Fruit fly (Drosophila melanogaster) whole organism, pupa: ENCODE measurements around the gene CG13484.

ENCODE experiments used
- CG10348 ChIP-seq: fragments of 200-800 bp; sonication (Bioruptor generic); IDR thresholded peaks from 2 replicates; pipeline ENCODE4 v1.3.6; 2022; ENCODE audit warnings: missing biosample characterization, missing genetic modification characterization
- CG12605 ChIP-seq: fragments of 200-800 bp; sonication (Bioruptor generic); IDR thresholded peaks from 2 replicates; pipeline ENCODE4 v1.3.6; 2022; ENCODE audit warnings: missing biosample characterization, missing genetic modification characterization
- CG13204 ChIP-seq: fragments of 200-800 bp; sonication (Bioruptor generic); optimal IDR thresholded peaks from 2 replicates; lab custom pipeline; 2018; ENCODE audit warnings: missing biosample characterization, mild to moderate bottlenecking, missing genetic modification characterization, moderate library complexity
- CG14655 ChIP-seq: fragments of 200-800 bp; sonication (Bioruptor generic); optimal IDR thresholded peaks from 3 replicates; lab custom pipeline; 2017; ENCODE audit warnings: mild to moderate bottlenecking, missing biosample characterization, missing genetic modification reagents, missing genetic modification characterization
- CG15710 ChIP-seq: fragments of 200-800 bp; sonication (Bioruptor generic); optimal IDR thresholded peaks from 2 replicates; lab custom pipeline; 2018; ENCODE audit warnings: missing biosample characterization, mild to moderate bottlenecking, missing genetic modification characterization, moderate library complexity
- CG17806 ChIP-seq: fragments of 200-800 bp; sonication (Bioruptor generic); optimal IDR thresholded peaks from 2 replicates; lab custom pipeline; 2018; ENCODE audit warnings: missing biosample characterization, mild to moderate bottlenecking, missing genetic modification characterization, moderate library complexity
- CG32121 ChIP-seq: fragments of 200-800 bp; sonication (Bioruptor generic); IDR thresholded peaks from 2 replicates; pipeline ENCODE4 v1.3.6; 2022; ENCODE audit warnings: missing biosample characterization, missing genetic modification characterization
- CG34367 ChIP-seq: fragments of 200-800 bp; sonication (Bioruptor generic); optimal IDR thresholded peaks from 2 replicates; lab custom pipeline; 2018; ENCODE audit warnings: missing biosample characterization, mild to moderate bottlenecking, missing genetic modification characterization
- CG4496 ChIP-seq: fragments of 200-800 bp; sonication (Bioruptor generic); IDR thresholded peaks from 3 replicates; pipeline ENCODE4 v1.3.6; 2022; ENCODE audit warnings: missing biosample characterization, missing genetic modification characterization
- CG8159 ChIP-seq: fragments of 200-800 bp; sonication (Bioruptor generic); optimal IDR thresholded peaks from 3 replicates; lab custom pipeline; 2018; ENCODE audit warnings: missing biosample characterization, mild to moderate bottlenecking, missing genetic modification characterization, moderate library complexity
- CG8301 ChIP-seq: fragments of 200-800 bp; sonication (Bioruptor generic); optimal IDR thresholded peaks from 2 replicates; lab custom pipeline; 2018; ENCODE audit warnings: missing biosample characterization, mild to moderate bottlenecking, missing genetic modification characterization
- CG9948 ChIP-seq: fragments of 200-800 bp; sonication (Bioruptor generic); optimal IDR thresholded peaks from 2 replicates; lab custom pipeline; 2018; ENCODE audit warnings: missing biosample characterization, mild to moderate bottlenecking, missing genetic modification characterization, moderate library complexity
- D1 ChIP-seq: fragments of 200-800 bp; sonication (Bioruptor generic); optimal IDR thresholded peaks from 2 replicates; lab custom pipeline; 2018; ENCODE audit warnings: missing biosample characterization, mild to moderate bottlenecking, missing genetic modification characterization, moderate library complexity
- EcR ChIP-seq: fragments of 200-800 bp; sonication (Bioruptor generic); optimal IDR thresholded peaks from 3 replicates; lab custom pipeline; 2019; ENCODE audit warnings: missing biosample characterization, missing genetic modification characterization, mild to moderate bottlenecking, moderate library complexity, missing genetic modification reagents
- Ets98B ChIP-seq: fragments of 200-800 bp; sonication (Bioruptor generic); IDR thresholded peaks from 2 replicates; pipeline ENCODE4 v1.3.6; 2022; ENCODE audit warnings: missing biosample characterization, missing genetic modification characterization
- Pif1A ChIP-seq: fragments of 200-800 bp; sonication (Bioruptor generic); optimal IDR thresholded peaks from 3 replicates; lab custom pipeline; 2016; ENCODE audit warnings: missing biosample characterization, missing genetic modification characterization
- Pif1B ChIP-seq: fragments of 200-800 bp; sonication (Bioruptor generic); optimal IDR thresholded peaks from 3 replicates; lab custom pipeline; 2016; ENCODE audit warnings: missing biosample characterization, missing genetic modification characterization
- Snoo ChIP-seq: fragments of 200-800 bp; sonication (Bioruptor generic); optimal IDR thresholded peaks from 3 replicates; lab custom pipeline; 2017; ENCODE audit warnings: missing biosample characterization, mild to moderate bottlenecking, missing genetic modification characterization, inconsistent platforms
- fd96Ca ChIP-seq: fragments of 200-800 bp; sonication (Bioruptor generic); IDR thresholded peaks from 3 replicates; pipeline ENCODE4 v1.3.6; 2022; ENCODE audit warnings: missing biosample characterization, missing genetic modification characterization
- gl ChIP-seq: fragments of 200-800 bp; sonication (Bioruptor generic); optimal IDR thresholded peaks from 2 replicates; lab custom pipeline; 2018; ENCODE audit warnings: missing biosample characterization, mild to moderate bottlenecking, missing genetic modification characterization
- rn ChIP-seq: fragments of 200-800 bp; sonication (Bioruptor generic); IDR thresholded peaks from 2 replicates; pipeline ENCODE4 v1.3.6; 2022; ENCODE audit warnings: missing biosample characterization, missing genetic modification characterization

CG13484 gene

dm6 chr3L:14055815-14056516 is 3.1 kb upstream of the CG13484 start:
- TF ChIP-seq gl (tag; lab: Kevin White, UChicago) (no peak), CG13204 (GFP tag; lab: Kevin White, UChicago) (peak; percentile 90)

dm6 chr3L:14055260-14055696 is 2.4 kb upstream of the CG13484 start:
- TF ChIP-seq CG15710 (tag; lab: Kevin White, UChicago), result peak; percentile 3
- TF ChIP-seq CG32121 (GFP tag; lab: Robert Waterston, UW), result no peak
- TF ChIP-seq Pif1B, result no peak
- TF ChIP-seq CG12605 (GFP tag; lab: Robert Waterston, UW), result no peak
- peak; percentile 4 for TF ChIP-seq CG8301 (tag; lab: Kevin White, UChicago)
- TF ChIP-seq Snoo (tag; lab: Kevin White, UChicago), result peak; percentile 34
- no peak for TF ChIP-seq EcR (GFP tag; lab: Kevin White, UChicago)
- TF ChIP-seq rn (GFP tag; lab: Robert Waterston, UW), result no peak
- TF ChIP-seq fd96Ca (GFP tag; lab: Robert Waterston, UW), result no peak
- TF ChIP-seq gl (tag; lab: Kevin White, UChicago), result no peak
- no peak for TF ChIP-seq CG10348 (GFP tag; lab: Robert Waterston, UW)
- no peak for TF ChIP-seq CG4496 (GFP tag; lab: Robert Waterston, UW)
- peak; percentile 43 for TF ChIP-seq CG14655
- no peak for TF ChIP-seq CG34367 (tag; lab: Kevin White, UChicago)
- peak; percentile 3 for TF ChIP-seq D1
- no peak for TF ChIP-seq CG9948 (tag; lab: Kevin White, UChicago)
- peak; percentile 4 for TF ChIP-seq CG17806 (tag; lab: Kevin White, UChicago)
- TF ChIP-seq CG8159 (tag; lab: Kevin White, UChicago), result peak; percentile 28
- TF ChIP-seq CG13204 (GFP tag; lab: Kevin White, UChicago), result no peak
- TF ChIP-seq Pif1A, result peak; percentile 51
- TF ChIP-seq Ets98B (GFP tag; lab: Robert Waterston, UW), result no peak

- TF ChIP-seq gl (tag; lab: Kevin White, UChicago) (no peak), CG13204 (GFP tag; lab: Kevin White, UChicago) (no peak), CG14655 (no peak), rn (GFP tag; lab: Robert Waterston, UW) (no peak), CG9948 (tag; lab: Kevin White, UChicago) (no peak), CG8159 (tag; lab: Kevin White, UChicago) (no peak), Pif1B (no peak)
These were observed 927 bp upstream of the CG13484 start for dm6 chr3L:14053806-14054205.

- peak; percentile 44 for TF ChIP-seq CG8301 (tag; lab: Kevin White, UChicago)
- peak; percentile 81 for TF ChIP-seq fd96Ca (GFP tag; lab: Robert Waterston, UW)
- TF ChIP-seq CG4496 (GFP tag; lab: Robert Waterston, UW), result peak; percentile 63; the same call in 2 of the 3 replicates
- no peak for TF ChIP-seq CG10348 (GFP tag; lab: Robert Waterston, UW)
- TF ChIP-seq gl (tag; lab: Kevin White, UChicago), result peak; percentile 10
- TF ChIP-seq Ets98B (GFP tag; lab: Robert Waterston, UW), result peak; percentile 69
- TF ChIP-seq Pif1A, result no peak
- no peak for TF ChIP-seq Pif1B
- peak; percentile 60 for TF ChIP-seq CG17806 (tag; lab: Kevin White, UChicago)
- TF ChIP-seq CG34367 (tag; lab: Kevin White, UChicago), result no peak
- no peak for TF ChIP-seq EcR (GFP tag; lab: Kevin White, UChicago)
- TF ChIP-seq Snoo (tag; lab: Kevin White, UChicago), result peak; percentile 35
- no peak for TF ChIP-seq CG13204 (GFP tag; lab: Kevin White, UChicago)
- peak; percentile 56; the same call in 1 of the 2 replicates for TF ChIP-seq CG32121 (GFP tag; lab: Robert Waterston, UW)
- TF ChIP-seq D1, result no peak
- TF ChIP-seq CG12605 (GFP tag; lab: Robert Waterston, UW), result peak; percentile 57; the same call in 1 of the 2 replicates
- TF ChIP-seq CG15710 (tag; lab: Kevin White, UChicago), result peak; percentile 42
- peak; percentile 54 for TF ChIP-seq CG14655
- peak; percentile 60 for TF ChIP-seq CG8159 (tag; lab: Kevin White, UChicago)
- peak; percentile 61 for TF ChIP-seq CG9948 (tag; lab: Kevin White, UChicago)
- peak; percentile 69 for TF ChIP-seq rn (GFP tag; lab: Robert Waterston, UW)
These were observed 1.8 kb downstream of the CG13484 start, which contains the start of gene CG6833 for dm6 chr3L:14050944-14051548. CG6833 (plus strand) TSS chr3L:14051206.

dm6 chr3L:14049620-14050253 is 3.1 kb downstream of the CG13484 start, which contains the start of gene Neurl4:
Neurl4 (minus strand) TSS chr3L:14049892.
- TF ChIP-seq CG17806 (tag; lab: Kevin White, UChicago) (peak; percentile 89), Ets98B (GFP tag; lab: Robert Waterston, UW) (peak; percentile 65), CG34367 (tag; lab: Kevin White, UChicago) (peak; percentile 81), CG15710 (tag; lab: Kevin White, UChicago) (peak; percentile 81), CG9948 (tag; lab: Kevin White, UChicago) (peak; percentile 84), gl (tag; lab: Kevin White, UChicago) (peak; percentile 68), CG4496 (GFP tag; lab: Robert Waterston, UW) (peak; percentile 62; the same call in 2 of the 3 replicates), CG12605 (GFP tag; lab: Robert Waterston, UW) (peak; percentile 80), EcR (GFP tag; lab: Kevin White, UChicago) (no peak), Pif1A (no peak), Snoo (tag; lab: Kevin White, UChicago) (peak; percentile 75), Pif1B (no peak), CG32121 (GFP tag; lab: Robert Waterston, UW) (peak; percentile 82)
- TF ChIP-seq, all 21 proteins: peak for 10
